Fruit fly (Drosophila melanogaster) whole organism, embryonic: ENCODE results near the gene Teh2.

Experiments
- ATbp ChIP-seq: fragments of 200-800 bp; sonication (Bioruptor generic); optimal IDR thresholded peaks from 2 replicates; lab custom pipeline; 2017; ENCODE audit warnings: missing biosample characterization, mild to moderate bottlenecking, missing genetic modification characterization, missing genetic modification reagents
- B-H1 ChIP-seq: fragments of 200-800 bp; sonication (Bioruptor generic); IDR thresholded peaks from 3 replicates; pipeline ENCODE4 v1.3.6; 2022; ENCODE audit warnings: missing biosample characterization, missing genetic modification characterization
- CG1024 ChIP-seq: fragments of 200-800 bp; sonication (Bioruptor generic); IDR thresholded peaks from 2 replicates; pipeline ENCODE4 v1.3.6; 2022; ENCODE audit warnings: missing biosample characterization, missing genetic modification characterization
- CG10543 ChIP-seq: fragments of 200-800 bp; sonication (Bioruptor generic); optimal IDR thresholded peaks from 3 replicates; lab custom pipeline; 2017; ENCODE audit warnings: missing biosample characterization, mild to moderate bottlenecking, missing genetic modification characterization, moderate library complexity
- CG11398 ChIP-seq: fragments of 200-800 bp; sonication (Bioruptor generic); optimal IDR thresholded peaks from 2 replicates; lab custom pipeline; 2016; ENCODE audit warnings: missing biosample characterization, missing genetic modification characterization
- CG11696 ChIP-seq: fragments of 200-800 bp; sonication (Bioruptor generic); IDR thresholded peaks from 2 replicates; pipeline ENCODE4 v1.3.6; 2022; ENCODE audit warnings: missing biosample characterization, missing genetic modification characterization
- CG12236 ChIP-seq: fragments of 200-800 bp; sonication (Bioruptor generic); optimal IDR thresholded peaks from 2 replicates; lab custom pipeline; 2016; ENCODE audit warnings: missing biosample characterization, missing genetic modification characterization
- CG12942 ChIP-seq: fragments of 200-800 bp; sonication (Bioruptor generic); optimal IDR thresholded peaks from 3 replicates; lab custom pipeline; 2016; ENCODE audit warnings: missing biosample characterization, missing genetic modification characterization
- CG13287 ChIP-seq: fragments of 200-800 bp; sonication (Bioruptor generic); IDR thresholded peaks from 2 replicates; pipeline ENCODE4 v1.3.6; 2022; ENCODE audit warnings: missing biosample characterization, missing genetic modification characterization; ENCODE audit not compliant: partially characterized antibody
- CG14710 ChIP-seq: fragments of 200-800 bp; sonication (Bioruptor generic); optimal IDR thresholded peaks from 3 replicates; lab custom pipeline; 2019; ENCODE audit warnings: missing biosample characterization, mild to moderate bottlenecking, missing genetic modification characterization, moderate library complexity
- CG15269 ChIP-seq: fragments of 200-800 bp; sonication (Bioruptor generic); optimal IDR thresholded peaks from 2 replicates; lab custom pipeline; 2018; ENCODE audit warnings: missing biosample characterization, mild to moderate bottlenecking, missing genetic modification characterization, moderate library complexity
- CG1603 ChIP-seq: fragments of 200-800 bp; sonication (Bioruptor generic); optimal IDR thresholded peaks from 2 replicates; lab custom pipeline; 2019; ENCODE audit warnings: missing biosample characterization, mild to moderate bottlenecking, missing genetic modification characterization, moderate library complexity
- CG17385 ChIP-seq: fragments of 200-800 bp; sonication (Bioruptor generic); optimal IDR thresholded peaks from 3 replicates; lab custom pipeline; 2018; ENCODE audit warnings: missing biosample characterization, mild to moderate bottlenecking, missing genetic modification characterization
- CG3163 ChIP-seq: fragments of 200-800 bp; sonication (Bioruptor generic); optimal IDR thresholded peaks from 3 replicates; lab custom pipeline; 2016; ENCODE audit warnings: missing biosample characterization, missing genetic modification characterization
- CG32532 ChIP-seq: fragments of 200-800 bp; sonication (Bioruptor generic); IDR thresholded peaks from 2 replicates; pipeline ENCODE4 v1.3.6; 2022; ENCODE audit warnings: missing biosample characterization, missing genetic modification characterization
- CG33557 ChIP-seq: fragments of 200-800 bp; sonication (Bioruptor generic); optimal IDR thresholded peaks from 2 replicates; lab custom pipeline; 2019; ENCODE audit warnings: missing biosample characterization, mild to moderate bottlenecking, missing genetic modification characterization, moderate library complexity
- CG4328 ChIP-seq: fragments of 200-800 bp; sonication (Bioruptor generic); optimal IDR thresholded peaks from 3 replicates; lab custom pipeline; 2017; ENCODE audit warnings: missing biosample characterization, missing genetic modification reagents, missing genetic modification characterization
- CG43689 ChIP-seq: fragments of 200-800 bp; sonication (Bioruptor generic); IDR thresholded peaks from 2 replicates; pipeline ENCODE4 v1.3.6; 2022; ENCODE audit warnings: missing biosample characterization, missing genetic modification characterization
- CG4424 ChIP-seq: fragments of 200-800 bp; sonication (Bioruptor generic); optimal IDR thresholded peaks from 3 replicates; lab custom pipeline; 2016; ENCODE audit warnings: missing biosample characterization, missing genetic modification characterization
- CG6254 ChIP-seq: fragments of 200-800 bp; sonication (Bioruptor generic); optimal IDR thresholded peaks from 3 replicates; lab custom pipeline; 2017; ENCODE audit warnings: mild to moderate bottlenecking, missing biosample characterization, missing genetic modification reagents, missing genetic modification characterization
- CG6765 ChIP-seq: fragments of 200-800 bp; sonication (Bioruptor generic); optimal IDR thresholded peaks from 3 replicates; lab custom pipeline; 2017; ENCODE audit warnings: missing biosample characterization, mild to moderate bottlenecking, missing genetic modification characterization
- CG6813 ChIP-seq: fragments of 200-800 bp; sonication (Bioruptor generic); optimal IDR thresholded peaks from 2 replicates; lab custom pipeline; 2017; ENCODE audit warnings: missing biosample characterization, missing genetic modification characterization, mild to moderate bottlenecking, moderate library complexity, missing genetic modification reagents
- CkIIα-i1 ChIP-seq: fragments of 200-800 bp; sonication (Bioruptor generic); IDR thresholded peaks from 2 replicates; pipeline ENCODE4 v1.3.6; 2022; ENCODE audit warnings: missing biosample characterization, missing genetic modification characterization
- E2f2 ChIP-seq: fragments of 200-800 bp; sonication (Bioruptor generic); IDR thresholded peaks from 2 replicates; pipeline ENCODE4 v1.3.6; 2022; ENCODE audit warnings: missing biosample characterization, missing genetic modification characterization
- ERR ChIP-seq: fragments of 200-800 bp; sonication (Bioruptor generic); optimal IDR thresholded peaks from 2 replicates; lab custom pipeline; 2016; ENCODE audit warnings: missing biosample characterization, missing genetic modification characterization
- HLH4C ChIP-seq: fragments of 200-800 bp; sonication (Bioruptor generic); IDR thresholded peaks from 3 replicates; pipeline ENCODE4 v1.3.6; 2022; ENCODE audit warnings: missing biosample characterization, missing genetic modification characterization; ENCODE audit not compliant: partially characterized antibody
- HLHmδ ChIP-seq: fragments of 200-800 bp; sonication (Bioruptor generic); optimal IDR thresholded peaks from 2 replicates; lab custom pipeline; 2018; ENCODE audit warnings: missing biosample characterization, mild to moderate bottlenecking, missing genetic modification characterization, moderate library complexity
- Hr51 ChIP-seq, 2 experiments: fragments of 200-800 bp; sonication (Bioruptor generic); optimal IDR thresholded peaks; 2 replicates in 1 of 2; 3 replicates in 1 of 2; lab custom pipeline; 2016 to 2018; ENCODE audit warnings: missing biosample characterization in 2 of 2, missing genetic modification characterization in 2 of 2, mild to moderate bottlenecking in 1 of 2, moderate library complexity in 1 of 2
- Mad ChIP-seq: fragments of 200-800 bp; sonication (Bioruptor generic); optimal IDR thresholded peaks from 2 replicates; lab custom pipeline; 2016; ENCODE audit warnings: missing biosample characterization, missing genetic modification characterization
- NFAT ChIP-seq: fragments of 200-800 bp; sonication (Bioruptor generic); IDR thresholded peaks from 2 replicates; pipeline ENCODE4 v1.3.6; 2022; ENCODE audit warnings: missing biosample characterization, missing genetic modification characterization
- Sry-δ ChIP-seq: fragments of 200-800 bp; sonication (Bioruptor generic); optimal IDR thresholded peaks from 2 replicates; lab custom pipeline; 2016; ENCODE audit warnings: missing biosample characterization, missing genetic modification characterization
- Usf ChIP-seq: fragments of 200-800 bp; sonication (Bioruptor generic); optimal IDR thresholded peaks from 2 replicates; lab custom pipeline; 2017; ENCODE audit warnings: missing genotype, missing biosample characterization, missing genetic modification characterization
- amos ChIP-seq: fragments of 200-800 bp; sonication (Bioruptor generic); IDR thresholded peaks from 2 replicates; pipeline ENCODE4 v1.3.6; 2022; ENCODE audit warnings: missing biosample characterization, missing genetic modification characterization; ENCODE audit not compliant: partially characterized antibody
- ase ChIP-seq: fragments of 200-800 bp; sonication (Bioruptor generic); IDR thresholded peaks from 3 replicates; pipeline ENCODE4 v1.3.6; 2022; ENCODE audit warnings: missing biosample characterization, missing genetic modification characterization
- dysf ChIP-seq: fragments of 200-800 bp; sonication (Bioruptor generic); IDR thresholded peaks from 3 replicates; pipeline ENCODE4 v1.3.6; 2022; ENCODE audit warnings: missing biosample characterization, missing genetic modification characterization
- fru ChIP-seq: fragments of >200 bp; optimal IDR thresholded peaks from 2 replicates; lab custom pipeline; 2017
- grn ChIP-seq: fragments of 200-800 bp; sonication (Bioruptor generic); optimal IDR thresholded peaks from 3 replicates; lab custom pipeline; 2017; ENCODE audit warnings: missing biosample characterization, missing genetic modification characterization
- insv ChIP-seq, 2 experiments: fragments of 200-800 bp; sonication (Bioruptor generic); optimal IDR thresholded peaks; 3 replicates each; lab custom pipeline; 2016 to 2018; ENCODE audit warnings: missing biosample characterization in 2 of 2, missing genetic modification characterization in 2 of 2
- jumu ChIP-seq: fragments of 200-800 bp; sonication (Bioruptor generic); optimal IDR thresholded peaks from 3 replicates; lab custom pipeline; 2016; ENCODE audit warnings: missing biosample characterization, missing genetic modification characterization
- lab ChIP-seq: fragments of 200-800 bp; sonication (Bioruptor generic); optimal IDR thresholded peaks from 3 replicates; lab custom pipeline; 2017; ENCODE audit warnings: missing biosample characterization, missing genetic modification characterization, mild to moderate bottlenecking, moderate library complexity, missing genetic modification reagents
- lbe ChIP-seq: fragments of 200-800 bp; sonication (Bioruptor generic); optimal IDR thresholded peaks from 2 replicates; lab custom pipeline; 2016; ENCODE audit warnings: missing biosample characterization, mild to moderate bottlenecking, missing genetic modification characterization
- lola ChIP-seq, 3 experiments: fragments of >200 bp in 2 of 3; fragments of 200-800 bp in 1 of 3; sonication (Bioruptor generic) in 1 of 3; optimal IDR thresholded peaks; 2 replicates each; lab custom pipeline; 2017 to 2019; ENCODE audit warnings: missing biosample characterization in 3 of 3, missing genetic modification characterization in 3 of 3, mild to moderate bottlenecking in 1 of 3, moderate library complexity in 1 of 3
- pb ChIP-seq: fragments of 200-800 bp; sonication (Bioruptor generic); optimal IDR thresholded peaks from 3 replicates; lab custom pipeline; 2016; ENCODE audit warnings: missing biosample characterization, missing genetic modification characterization
- pzg ChIP-seq: fragments of 200-800 bp; sonication (Bioruptor generic); optimal IDR thresholded peaks from 3 replicates; lab custom pipeline; 2018; ENCODE audit warnings: missing biosample characterization, mild to moderate bottlenecking, missing genetic modification characterization, moderate library complexity
- repo ChIP-seq: fragments of 200-800 bp; sonication (Bioruptor generic); optimal IDR thresholded peaks from 2 replicates; lab custom pipeline; 2016; ENCODE audit warnings: missing biosample characterization, missing genetic modification characterization
- rib ChIP-seq: fragments of 200-800 bp; sonication (Bioruptor generic); IDR thresholded peaks from 2 replicates; pipeline ENCODE4 v1.3.6; 2022; ENCODE audit warnings: missing biosample characterization, missing genetic modification characterization
- seq ChIP-seq: fragments of 200-800 bp; sonication (Bioruptor generic); IDR thresholded peaks from 2 replicates; pipeline ENCODE4 v1.3.6; 2022; ENCODE audit warnings: missing biosample characterization, missing genetic modification characterization
- shn ChIP-seq: fragments of 200-800 bp; sonication (Bioruptor generic); optimal IDR thresholded peaks from 3 replicates; lab custom pipeline; 2016; ENCODE audit warnings: missing biosample characterization, missing genetic modification characterization
- stc ChIP-seq: fragments of 200-800 bp; sonication (Bioruptor generic); IDR thresholded peaks from 2 replicates; pipeline ENCODE4 v1.3.6; 2022; ENCODE audit warnings: missing biosample characterization, missing genetic modification characterization
- stwl ChIP-seq: fragments of 200-800 bp; sonication (Bioruptor generic); optimal IDR thresholded peaks from 3 replicates; lab custom pipeline; 2018; ENCODE audit warnings: missing biosample characterization, mild to moderate bottlenecking, missing genetic modification characterization, moderate library complexity
- tap ChIP-seq: fragments of 200-800 bp; optimal IDR thresholded peaks from 3 replicates; lab custom pipeline; 2019; ENCODE audit warnings: missing biosample characterization, mild to moderate bottlenecking, missing genetic modification characterization, moderate library complexity
- trem ChIP-seq: fragments of 200-800 bp; optimal IDR thresholded peaks from 3 replicates; lab custom pipeline; 2019; ENCODE audit warnings: missing biosample characterization, mild to moderate bottlenecking, missing genetic modification characterization, moderate library complexity

Gene Teh2

dm6 chr3L:4135857-4136256 lies 52.0 kb downstream of the Teh2 start, which contains the start of gene RfC4:
RfC4 (minus strand) TSS chr3L:4136038.
- TF ChIP-seq pb (GFP tag; lab: Kevin White, UChicago) (no peak), CG11398 (no peak), CG12942 (no peak), lab (GFP tag; lab: Kevin White, UChicago) (no peak), HLHmδ (no peak), CG13287 (peak; percentile 36; the same call in 1 of the 2 replicates), tap (tag; lab: Kevin White, UChicago) (no peak), fru (no peak), CG15269 (no peak), ATbp (GFP tag; lab: Kevin White, UChicago) (no peak), ERR (GFP tag; lab: Kevin White, UChicago) (no peak), CG17385 (GFP tag; lab: Kevin White, UChicago) (no peak), CG1024 (no peak), jumu (no peak), rib (no peak), seq (GFP tag; lab: Robert Waterston, UW) (no peak), CG4424 (GFP tag; lab: Kevin White, UChicago) (no peak), Sry-δ (GFP tag; lab: Kevin White, UChicago) (peak; percentile 22), CG32532 (GFP tag; lab: Robert Waterston, UW) (no peak), trem (tag; lab: Kevin White, UChicago) (peak; percentile 28), stwl (tag; lab: Kevin White, UChicago) (peak; percentile 22), CG12236 (GFP tag; lab: Kevin White, UChicago) (no peak), Mad (no peak), CG11696 (no peak), CG1603 (tag; lab: Kevin White, UChicago) (peak; percentile 32), CG6813 (GFP tag; lab: Kevin White, UChicago) (no peak), E2f2 (GFP tag; lab: Robert Waterston, UW) (peak; percentile 89), repo (GFP tag; lab: Kevin White, UChicago) (no peak), NFAT (GFP tag; lab: Robert Waterston, UW) (no peak), stc (GFP tag; lab: Robert Waterston, UW) (no peak), lola (GFP tag; optimal IDR thresholded peaks at IDR 0.05; lab: Kevin White, UChicago) (no peak), ase (no peak), shn (GFP tag; lab: Kevin White, UChicago) (no peak), lbe (GFP tag; lab: Kevin White, UChicago) (no peak), Usf (GFP tag; lab: Kevin White, UChicago) (no peak), CkIIα-i1 (GFP tag; lab: Robert Waterston, UW) (no peak), CG10543 (no peak), insv (GFP tag; optimal IDR thresholded peaks at IDR 0.05; lab: Kevin White, UChicago) (no peak), CG3163 (GFP tag; lab: Kevin White, UChicago) (no peak), CG33557 (GFP tag; lab: Kevin White, UChicago) (no peak), CG4328 (no peak), CG43689 (GFP tag; lab: Robert Waterston, UW) (no peak), Hr51 (GFP tag; optimal IDR thresholded peaks at IDR 0.05; lab: Kevin White, UChicago) (no peak), B-H1 (no peak), pzg (GFP tag; lab: Kevin White, UChicago) (peak; percentile 63), amos (GFP tag; lab: Robert Waterston, UW) (no peak; the same call in 1 of the 2 replicates), CG14710 (tag; lab: Kevin White, UChicago) (peak; percentile 6), CG6765 (no peak), dysf (GFP tag; lab: Robert Waterston, UW) (no peak), CG6254 (GFP tag; lab: Kevin White, UChicago) (no peak), grn (GFP tag; lab: Kevin White, UChicago) (no peak), HLH4C (GFP tag; lab: Robert Waterston, UW) (peak; percentile 41)
